Worm (Caenorhabditis elegans) whole organism, early embryonic: Measurements from ENCODE around the gene K07C11.7.

Experiments
- F13C5.2 ChIP-seq: sonication (generic microtip); optimal IDR thresholded peaks from 2 replicates; lab custom pipeline; 2017; ENCODE audit warnings: mild to moderate bottlenecking, missing genetic modification characterization, inconsistent platforms, missing compliant biosample characterization
- aly-1 ChIP-seq: sonication (generic microtip); optimal IDR thresholded peaks from 2 replicates; lab custom pipeline; 2016; ENCODE audit warnings: missing genetic modification characterization, missing compliant biosample characterization
- ama-1 ChIP-seq: fragments of 150-350 bp; optimal IDR thresholded peaks from 2 replicates; lab custom pipeline; 2014
- ceh-13 ChIP-seq: fragments of 200-800 bp; sonication (Bioruptor generic); optimal IDR thresholded peaks from 2 replicates; lab custom pipeline; 2018; ENCODE audit warnings: mild to moderate bottlenecking, missing genetic modification characterization, missing compliant biosample characterization
- ets-7 ChIP-seq: sonication (generic microtip); optimal IDR thresholded peaks from 2 replicates; lab custom pipeline; 2016; ENCODE audit warnings: missing genotype, missing genetic modification characterization, missing compliant biosample characterization
- flt-1 ChIP-seq: fragments of 200-800 bp; sonication (Bioruptor generic); IDR thresholded peaks from 2 replicates; pipeline ENCODE4 v1.3.6; 2022; ENCODE audit warnings: missing genetic modification characterization, missing compliant biosample characterization
- hmbx-1 ChIP-seq: sonication (generic microtip); optimal IDR thresholded peaks from 2 replicates; lab custom pipeline; 2016; ENCODE audit warnings: mild to moderate bottlenecking, missing genetic modification characterization, missing compliant biosample characterization
- hmg-4 ChIP-seq: fragments of 200-800 bp; sonication (Bioruptor generic); optimal IDR thresholded peaks from 2 replicates; lab custom pipeline; 2018; ENCODE audit warnings: mild to moderate bottlenecking, missing genetic modification characterization, missing compliant biosample characterization
- scrt-1 ChIP-seq: fragments of 200-800 bp; sonication (Bioruptor generic); IDR thresholded peaks from 2 replicates; pipeline ENCODE4 v1.3.6; 2022; ENCODE audit warnings: missing genetic modification characterization, missing compliant biosample characterization
- sea-1 ChIP-seq: fragments of 200-800 bp; sonication (Bioruptor generic); conservative IDR thresholded peaks from 2 replicates; pipeline ENCODE4 v1.3.6; 2022; ENCODE audit warnings: missing genetic modification characterization, missing compliant biosample characterization
- tbx-11 ChIP-seq: fragments of 200-800 bp; sonication (Bioruptor generic); IDR thresholded peaks from 2 replicates; pipeline ENCODE4 v1.3.6; 2022; ENCODE audit warnings: missing genetic modification characterization, missing compliant biosample characterization
- tbx-37 ChIP-seq: fragments of 200-800 bp; sonication (Bioruptor generic); conservative IDR thresholded peaks from 2 replicates; pipeline ENCODE4 v1.3.6; 2022; ENCODE audit warnings: missing genetic modification reagents, missing genetic modification characterization, missing compliant biosample characterization
- tra-4 ChIP-seq: sonication (generic microtip); optimal IDR thresholded peaks from 2 replicates; lab custom pipeline; 2017; ENCODE audit warnings: missing genetic modification characterization, missing compliant biosample characterization

DNA sequence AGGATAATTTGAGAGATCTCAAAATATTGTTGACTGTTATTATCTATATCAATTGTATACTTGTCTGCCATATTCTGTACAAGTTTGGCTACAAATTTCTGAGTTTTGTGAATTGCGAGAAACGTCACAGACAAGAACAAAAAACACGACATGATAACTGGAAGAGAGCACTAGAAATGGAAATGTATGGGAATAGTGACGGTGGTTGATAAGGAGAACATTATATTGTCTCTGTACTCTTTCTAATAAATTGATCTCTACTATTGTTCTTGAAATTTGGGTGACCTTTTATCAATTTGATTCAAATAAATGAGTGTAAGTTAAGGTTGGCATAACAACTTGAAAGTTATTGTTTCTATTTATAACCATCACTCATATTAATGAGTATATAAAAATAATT is 952 bp downstream of the K07C11.7 start:
- TF ChIP-seq scrt-1 (GFP tag; lab: Robert Waterston, UW) (no peak), hmg-4 (no peak), ama-1 (lab: Kevin White, UChicago) (no peak), ets-7 (tag; lab: Kevin White, UChicago) (no peak), flt-1 (no peak), hmbx-1 (no peak), tra-4 (tag; lab: Kevin White, UChicago) (no peak), ceh-13 (GFP tag; lab: Kevin White, UChicago) (no peak), tbx-37 (GFP tag; lab: Robert Waterston, UW) (no peak), tbx-11 (GFP tag; lab: Robert Waterston, UW) (no peak), F13C5.2 (no peak), aly-1 (tag; lab: Kevin White, UChicago) (no peak), sea-1 (no peak)
